Worm (Caenorhabditis elegans) whole organism, L4 larva: ENCODE data around the gene sec-16A.2.

Source experiments
- hlh-30 ChIP-seq: sonication (generic microtip); optimal IDR thresholded peaks from 2 replicates; lab custom pipeline; 2017; ENCODE audit warnings: antibody characterized with exemption, mild to moderate bottlenecking, missing genetic modification characterization, missing compliant biosample characterization; ENCODE audit not compliant: insufficient read depth
- lin-39 ChIP-seq: fragments of 150-350 bp; optimal IDR thresholded peaks from 2 replicates; lab custom pipeline; 2014; ENCODE audit warnings: missing biosample characterization, missing genetic modification reagents, missing genetic modification characterization
- lir-3 ChIP-seq: sonication (generic microtip); optimal IDR thresholded peaks from 2 replicates; lab custom pipeline; 2016; ENCODE audit warnings: mild to moderate bottlenecking, missing genetic modification characterization, missing compliant biosample characterization
- nhr-28 ChIP-seq: fragments of 150-350 bp; optimal IDR thresholded peaks from 2 replicates; lab custom pipeline; 2014; ENCODE audit warnings: missing biosample characterization, missing genetic modification characterization
- unc-62 ChIP-seq, 3 experiments: fragments of 150-350 bp in 1 of 3; sonication (generic microtip); optimal IDR thresholded peaks in 2 of 3; peaks in 1 of 3; 1 replicate in 1 of 3; 2 replicates in 2 of 3; lab custom pipeline; 2014 to 2017; ENCODE audit warnings: missing biosample characterization in 3 of 3, missing genetic modification characterization in 3 of 3, missing genetic modification reagents in 3 of 3, missing genotype in 1 of 3

- TF ChIP-seq nhr-28 (tag; lab: Kevin White, UChicago) (no peak), unc-62 (GFP tag; optimal IDR thresholded peaks at IDR 0.05 in 1 of 2; lab: Kevin White, UChicago) (no peak), unc-62 (tag; optimal IDR thresholded peaks at IDR 0.05; lab: Kevin White, UChicago) (no peak), hlh-30 (peak; percentile 55), lir-3 (tag; lab: Kevin White, UChicago) (no peak), lin-39 (tag; lab: Kevin White, UChicago) (no peak)
Observed at ce11 chrX:8262734-8263133, 24.3 kb upstream of the sec-16A.2 start.
